Worm (Caenorhabditis elegans): Measurements from ENCODE around the gene srh-258.
A peak's percentile ranks its signal among the peaks of the same experiment; 100 is the strongest.

Gene srh-258

ce11 chrV:15415951-15416350 lies 11.0 kb downstream of the srh-258 start, which contains the start of gene srh-265:
TSS of gene srh-265 (plus strand) at chrV:15416251.
- TF ChIP-seq hlh-26 (GFP tag; conservative IDR thresholded peaks at IDR 0.05): no peak
- TF ChIP-seq K12H6.12 (tag; optimal IDR thresholded peaks at IDR 0.05): no peak
- no peak for TF ChIP-seq nfya-2 (GFP tag; IDR thresholded peaks at IDR 0.05)
- TF ChIP-seq snpc-1.1 (tag; optimal IDR thresholded peaks at IDR 0.05; ENCODE audit: insufficient read depth): no peak
- no peak for TF ChIP-seq madf-6 (GFP tag; IDR thresholded peaks at IDR 0.05)

DNA sequence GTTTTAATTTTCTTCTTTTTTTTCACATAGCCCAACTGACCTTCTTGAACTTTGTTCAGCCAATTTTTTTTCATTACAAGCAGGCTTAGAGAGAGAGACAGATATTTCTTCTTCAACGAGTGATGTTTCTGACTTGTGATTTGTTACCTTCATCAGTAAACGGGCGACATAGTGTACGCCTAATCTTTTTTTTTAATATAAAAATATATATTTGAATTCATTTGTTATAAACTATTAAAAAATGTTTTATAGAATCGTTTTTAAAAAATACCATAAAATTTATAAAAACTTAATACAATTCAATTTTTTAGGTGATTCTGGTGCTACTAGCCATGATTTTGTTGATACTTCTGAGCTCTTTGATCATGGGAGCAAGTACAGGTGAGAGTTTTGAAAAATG lies 12.9 kb downstream of the srh-258 start, which contains the start of gene T06E6.10:
Gene T06E6.10 (plus strand): TSS at position 301 of the 400 bp plus-strand sequence.
- TF ChIP-seq ceh-91 (GFP tag; IDR thresholded peaks at IDR 0.05): no peak

DNA sequence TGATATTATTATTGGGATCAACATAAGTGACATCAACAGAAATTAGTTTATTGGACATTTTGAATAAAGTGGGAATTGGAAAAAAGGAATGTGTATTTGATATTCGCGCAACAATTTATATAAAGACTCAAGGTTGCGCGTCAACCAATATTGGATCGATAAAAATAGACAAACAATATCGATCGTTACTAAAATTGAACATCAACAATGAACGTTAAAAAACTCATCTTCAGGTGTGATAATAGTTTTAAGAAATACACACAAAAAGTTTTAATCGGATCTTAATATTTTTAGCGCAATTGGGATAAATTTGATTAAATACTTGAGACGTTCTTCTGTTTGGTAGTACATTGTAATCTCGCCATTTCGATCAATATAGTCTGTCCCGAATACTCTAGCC lies 18.6 kb downstream of the srh-258 start, which contains the start of gene fbxa-104:
Gene fbxa-104 (minus strand): TSS at position 83 of the 400 bp plus-strand sequence.
- TF ChIP-seq lsy-27 (tag; optimal IDR thresholded peaks at IDR 0.05; ENCODE audit: borderline replicate concordance, insufficient read depth): no peak
- TF ChIP-seq C17E4.6 (GFP tag; IDR thresholded peaks at IDR 0.05): no peak
- no peak for TF ChIP-seq hsf-1 (GFP tag; IDR thresholded peaks at IDR 0.05)
- no peak for TF ChIP-seq cebp-2 (GFP tag; IDR thresholded peaks at IDR 0.05)
- TF ChIP-seq cebp-1 (GFP tag; IDR thresholded peaks at IDR 0.05): no peak
- TF ChIP-seq cebp-1 (tag; optimal IDR thresholded peaks at IDR 0.05): no peak
- TF ChIP-seq ceh-27 (GFP tag; optimal IDR thresholded peaks at IDR 0.05): no peak
- TF ChIP-seq nhr-27 (tag; optimal IDR thresholded peaks at IDR 0.05): no peak
- no peak for TF ChIP-seq tbx-9 (tag; optimal IDR thresholded peaks at IDR 0.05; ENCODE audit: borderline replicate concordance)
- TF ChIP-seq nfya-1 (tag; optimal IDR thresholded peaks at IDR 0.05; ENCODE audit: borderline replicate concordance, insufficient read depth): no peak
- no peak for TF ChIP-seq bed-2 (GFP tag; IDR thresholded peaks at IDR 0.05)
- TF ChIP-seq B0336.3 (GFP tag; IDR thresholded peaks at IDR 0.05): no peak
- TF ChIP-seq ccch-3 (GFP tag; optimal IDR thresholded peaks at IDR 0.05): no peak
- no peak for TF ChIP-seq madf-3 (GFP tag; IDR thresholded peaks at IDR 0.05)
- TF ChIP-seq hlh-12 (tag; optimal IDR thresholded peaks at IDR 0.05): no peak
- no peak for TF ChIP-seq F10E7.11 (tag; optimal IDR thresholded peaks at IDR 0.05)
- TF ChIP-seq snpc-1.3 (tag; optimal IDR thresholded peaks at IDR 0.05; ENCODE audit: insufficient read depth): no peak

DNA sequence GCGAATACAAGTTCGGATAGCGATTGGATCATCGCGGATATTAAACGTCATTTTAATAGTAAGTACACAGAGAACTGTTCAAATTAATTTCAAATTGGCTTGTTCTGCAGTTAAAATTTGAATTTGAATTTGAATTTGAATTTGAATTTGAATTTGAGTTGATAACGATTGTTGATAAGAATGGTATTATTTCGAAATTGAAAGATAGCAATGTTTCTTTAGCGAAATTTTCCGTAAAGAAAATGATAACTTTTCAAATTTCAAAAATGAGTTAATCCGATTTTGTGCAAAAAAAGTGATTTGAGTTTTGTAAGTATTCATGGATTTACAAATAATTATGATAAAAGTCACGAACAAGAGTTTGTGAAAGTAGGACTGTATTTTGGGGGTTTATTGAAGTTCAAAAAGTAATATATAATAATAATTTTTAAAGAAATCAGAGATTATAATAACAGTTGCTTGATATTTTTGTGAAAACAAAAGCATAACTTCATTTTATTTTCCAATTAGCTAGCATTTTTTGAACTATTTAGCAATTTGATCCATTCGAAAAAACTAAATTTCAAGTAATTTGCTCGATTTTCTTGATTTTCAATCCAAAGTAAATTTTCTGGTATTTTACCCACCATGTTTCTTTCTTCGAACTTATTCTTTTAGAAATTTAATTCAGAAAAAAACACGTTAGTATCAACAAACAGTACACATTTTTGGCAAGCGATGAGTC lies 20.6 kb downstream of the srh-258 start, which contains the start of gene Y36E3A.2:
Gene Y36E3A.2 (plus strand): TSS at position 674 of the 724 bp plus-strand sequence.
- no peak for TF ChIP-seq lir-1 (GFP tag; conservative IDR thresholded peaks at IDR 0.05)
- no peak for TF ChIP-seq gei-17 (GFP tag; optimal IDR thresholded peaks at IDR 0.05)
- peak; percentile 9 for TF ChIP-seq nhr-80 (tag; optimal IDR thresholded peaks at IDR 0.05)

ce11 chrV:15426944-15427343 lies 22.0 kb downstream of the srh-258 start, which contains the start of gene fbxa-209:
TSS of gene fbxa-209 (minus strand) at chrV:15427044.
- TF ChIP-seq ccch-3 (GFP tag; optimal IDR thresholded peaks at IDR 0.05): no peak
- TF ChIP-seq madf-8 (GFP tag; conservative IDR thresholded peaks at IDR 0.05): no peak
- no peak for TF ChIP-seq F55B11.4 (tag; optimal IDR thresholded peaks at IDR 0.05; ENCODE audit: borderline replicate concordance, insufficient read depth)
- no peak for TF ChIP-seq sptf-2 (GFP tag; optimal IDR thresholded peaks at IDR 0.05)
- TF ChIP-seq lin-54 (GFP tag; optimal IDR thresholded peaks at IDR 0.05): no peak
- TF ChIP-seq nfya-1 (tag; optimal IDR thresholded peaks at IDR 0.05; ENCODE audit: borderline replicate concordance, insufficient read depth): no peak
- TF ChIP-seq egrh-3 (GFP tag; IDR thresholded peaks at IDR 0.05): no peak
- TF ChIP-seq ekl-4 (GFP tag; IDR thresholded peaks at IDR 0.05): no peak
- no peak for TF ChIP-seq madf-6 (GFP tag; IDR thresholded peaks at IDR 0.05)
- TF ChIP-seq dpff-1 (tag; optimal IDR thresholded peaks at IDR 0.05): no peak
- no peak for TF ChIP-seq fkh-3 (tag; optimal IDR thresholded peaks at IDR 0.05)
- no peak for TF ChIP-seq T26A5.8 (tag; optimal IDR thresholded peaks at IDR 0.05)
- TF ChIP-seq madf-10 (tag; optimal IDR thresholded peaks at IDR 0.05): no peak
- TF ChIP-seq mxl-1 (tag; optimal IDR thresholded peaks at IDR 0.05): no peak

Measured in whole organism, young adult.